Fruit fly (Drosophila melanogaster): ENCODE results near the gene emc.
A peak's percentile ranks its signal among the peaks of the same experiment; 100 is the strongest.

Gene emc

dm6 chr3L:725527-726191, 23.5 kb upstream of the emc start (continued):
- TF ChIP-seq Blimp-1 (GFP tag; optimal IDR thresholded peaks at IDR 0.05) (peak; percentile 76), CG11560 (tag; IDR thresholded peaks at IDR 0.05) (no peak), Oli (tag; optimal IDR thresholded peaks at IDR 0.05) (peak; percentile 74), CG11398 (GFP tag; optimal IDR thresholded peaks at IDR 0.05) (peak; percentile 77), CG9437 (GFP tag; optimal IDR thresholded peaks at IDR 0.05) (peak; percentile 25), Oaz (GFP tag; IDR thresholded peaks at IDR 0.05) (no peak), CG10431 (GFP tag; optimal IDR thresholded peaks at IDR 0.05) (peak; percentile 1), CG2129 (GFP tag; IDR thresholded peaks at IDR 0.05; ENCODE audit: partially characterized antibody) (no peak), Dip2 (GFP tag; IDR thresholded peaks at IDR 0.05) (no peak), Atf-2 (GFP tag; optimal IDR thresholded peaks at IDR 0.05) (peak; percentile 80), bsh (GFP tag; optimal IDR thresholded peaks at IDR 0.05) (peak in 1 of 2 experiments; percentile 91), MTF-1 (GFP tag; optimal IDR thresholded peaks at IDR 0.05; ENCODE audit: borderline replicate concordance) (peak; percentile 48), amos (GFP tag; IDR thresholded peaks at IDR 0.05; ENCODE audit: partially characterized antibody) (no peak), CG9817 (tag; optimal IDR thresholded peaks at IDR 0.05) (no peak), Gug (GFP tag; IDR thresholded peaks at IDR 0.05) (peak; percentile 71; the same call in 2 of the 4 replicates), CG32772 (GFP tag; IDR thresholded peaks at IDR 0.05) (peak; percentile 85), wor (GFP tag; IDR thresholded peaks at IDR 0.05) (peak; percentile 58; the same call in 1 of the 2 replicates), vnd (GFP tag; IDR thresholded peaks at IDR 0.05; ENCODE audit: partially characterized antibody) (no peak), H15 (GFP tag; IDR thresholded peaks at IDR 0.05) (peak; percentile 71), D19B (GFP tag; optimal IDR thresholded peaks at IDR 0.05) (no peak), nmo (GFP tag; optimal IDR thresholded peaks at IDR 0.05) (peak; percentile 84), sqz (GFP tag; optimal IDR thresholded peaks at IDR 0.05) (no peak), tin (GFP tag; optimal IDR thresholded peaks at IDR 0.05) (peak; percentile 88), E2f2 (GFP tag; IDR thresholded peaks at IDR 0.05) (no peak), CG2199 (GFP tag; IDR thresholded peaks at IDR 0.05) (peak; percentile 78; the same call in 2 of the 3 replicates), CG17802 (tag; optimal IDR thresholded peaks at IDR 0.05) (peak; percentile 68), Deaf1 (tag; optimal IDR thresholded peaks at IDR 0.05) (no peak), CG12236 (GFP tag; optimal IDR thresholded peaks at IDR 0.05) (peak; percentile 77), unpg (GFP tag; optimal IDR thresholded peaks at IDR 0.05) (peak; percentile 82), C15 (GFP tag; IDR thresholded peaks at IDR 0.05) (no peak), CG10979 (tag; optimal IDR thresholded peaks at IDR 0.05) (peak; percentile 95), stc (GFP tag; IDR thresholded peaks at IDR 0.05) (peak; percentile 42; the same call in 1 of the 2 replicates), Atf3 (GFP tag; optimal IDR thresholded peaks at IDR 0.05) (peak; percentile 86), CG14014 (GFP tag; IDR thresholded peaks at IDR 0.05) (no peak), prd (optimal IDR thresholded peaks at IDR 0.05) (no peak), prd (GFP tag; IDR thresholded peaks at IDR 0.05) (peak; percentile 94), Eip74EF (GFP tag; optimal IDR thresholded peaks at IDR 0.05) (peak in 1 of 2 experiments; percentile 30), nerfin-2 (GFP tag; IDR thresholded peaks at IDR 0.05; ENCODE audit: partially characterized antibody) (no peak), gcm (GFP tag; optimal IDR thresholded peaks at IDR 0.05) (peak; percentile 87), CG11723 (GFP tag; optimal IDR thresholded peaks at IDR 0.05) (peak; percentile 26), CG15269 (tag; optimal IDR thresholded peaks at IDR 0.05) (no peak), ssp (GFP tag; IDR thresholded peaks at IDR 0.05) (peak; percentile 69), sna (GFP tag; IDR thresholded peaks at IDR 0.05; ENCODE audit: partially characterized antibody) (no peak), HmgD (GFP tag; optimal IDR thresholded peaks at IDR 0.05) (peak; percentile 18), exex (tag; optimal IDR thresholded peaks at IDR 0.05) (no peak), CG12299 (tag; optimal IDR thresholded peaks at IDR 0.05) (no peak), sens-2 (GFP tag; IDR thresholded peaks at IDR 0.05) (peak; percentile 82), slou (GFP tag; optimal IDR thresholded peaks at IDR 0.05) (no peak), Hand (GFP tag; optimal IDR thresholded peaks at IDR 0.05) (no peak)
